Fruit fly (Drosophila melanogaster) Kc167 (cell line): ENCODE data around the gene LUBEL.

Experiments
- Myc ChIP-seq: fragments of >200 bp; optimal IDR thresholded peaks from 2 replicates; lab custom pipeline; 2017; ENCODE audit warnings: missing external identifiers
- h ChIP-seq: fragments of >200 bp; optimal IDR thresholded peaks from 3 replicates; lab custom pipeline; 2018; ENCODE audit warnings: missing external identifiers
- insv ChIP-seq: fragments of >200 bp; optimal IDR thresholded peaks from 3 replicates; lab custom pipeline; 2018; ENCODE audit warnings: missing external identifiers
- ttk ChIP-seq: sonication (Bioruptor generic); optimal IDR thresholded peaks from 2 replicates; lab custom pipeline; 2017; ENCODE audit warnings: missing external identifiers

DNA sequence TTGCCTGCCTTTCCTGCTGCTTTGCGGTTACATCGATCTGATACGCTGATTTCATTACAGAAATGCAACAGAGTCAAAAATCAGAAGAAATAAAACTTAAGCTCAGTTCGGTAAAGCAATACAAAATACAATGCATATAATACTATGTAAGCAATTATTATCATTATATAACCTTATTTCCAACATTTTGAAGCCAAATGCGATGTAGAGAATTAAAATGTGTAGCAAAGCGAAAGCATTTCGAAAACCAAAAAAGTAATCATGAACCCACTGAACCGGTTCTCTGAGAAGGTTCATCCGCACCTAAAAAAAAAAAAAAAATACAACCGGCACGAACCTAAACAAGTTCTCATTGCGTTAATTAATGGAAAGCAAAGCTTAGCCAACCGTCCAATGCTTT is 11.7 kb upstream of the LUBEL start:
- TF ChIP-seq Myc (lab: Kevin White, UChicago) (no peak), insv (lab: Kevin White, UChicago) (no peak), h (lab: Kevin White, UChicago) (no peak), ttk (lab: Kevin White, UChicago) (no peak)
